Fruit fly (Drosophila melanogaster) whole organism, prepupa: ENCODE results near the gene Mi-2.

Experiments
- CG10631 ChIP-seq: fragments of 200-800 bp; sonication (Bioruptor generic); optimal IDR thresholded peaks from 2 replicates; lab custom pipeline; 2016; ENCODE audit warnings: missing biosample characterization, missing genetic modification characterization
- CG10669 ChIP-seq: fragments of 200-800 bp; sonication (Bioruptor generic); optimal IDR thresholded peaks from 3 replicates; lab custom pipeline; 2018; ENCODE audit warnings: missing biosample characterization, mild to moderate bottlenecking, missing genetic modification characterization, moderate library complexity
- CG11294 ChIP-seq: fragments of 200-800 bp; sonication (Bioruptor generic); IDR thresholded peaks from 2 replicates; pipeline ENCODE4 v1.3.6; 2022; ENCODE audit warnings: missing biosample characterization, missing genetic modification characterization
- CG11762 ChIP-seq: fragments of 200-800 bp; sonication (Bioruptor generic); optimal IDR thresholded peaks from 3 replicates; lab custom pipeline; 2016; ENCODE audit warnings: missing biosample characterization, missing genetic modification characterization; ENCODE audit not compliant: insufficient read depth
- CG11902 ChIP-seq: fragments of 200-800 bp; sonication (Bioruptor generic); optimal IDR thresholded peaks from 3 replicates; lab custom pipeline; 2016; ENCODE audit warnings: missing biosample characterization, missing genetic modification characterization
- CG15336 ChIP-seq: fragments of 200-800 bp; sonication (Bioruptor generic); IDR thresholded peaks from 2 replicates; pipeline ENCODE4 v1.3.6; 2022; ENCODE audit warnings: missing biosample characterization, missing genetic modification characterization
- CG1621 ChIP-seq: fragments of 200-800 bp; sonication (Bioruptor generic); optimal IDR thresholded peaks from 3 replicates; lab custom pipeline; 2018; ENCODE audit warnings: missing biosample characterization, mild to moderate bottlenecking, missing genetic modification characterization
- CG16779 ChIP-seq: fragments of 200-800 bp; sonication (Bioruptor generic); optimal IDR thresholded peaks from 3 replicates; lab custom pipeline; 2017; ENCODE audit warnings: missing biosample characterization, mild to moderate bottlenecking, missing genetic modification characterization
- CG31627 ChIP-seq: fragments of 200-800 bp; sonication (Bioruptor generic); optimal IDR thresholded peaks from 3 replicates; lab custom pipeline; 2016; ENCODE audit warnings: missing biosample characterization, missing genetic modification characterization
- CG32006 ChIP-seq: fragments of 200-800 bp; sonication (Bioruptor generic); optimal IDR thresholded peaks from 3 replicates; lab custom pipeline; 2017; ENCODE audit warnings: missing biosample characterization, mild to moderate bottlenecking, missing genetic modification characterization
- CG34406 ChIP-seq: fragments of 200-800 bp; sonication (Bioruptor generic); optimal IDR thresholded peaks from 3 replicates; lab custom pipeline; 2016; ENCODE audit warnings: missing biosample characterization, missing genetic modification characterization
- CG3919 ChIP-seq: fragments of 200-800 bp; sonication (Bioruptor generic); optimal IDR thresholded peaks from 3 replicates; lab custom pipeline; 2016; ENCODE audit warnings: missing biosample characterization, missing genetic modification characterization
- CG4318 ChIP-seq: fragments of 200-800 bp; sonication (Bioruptor generic); optimal IDR thresholded peaks from 3 replicates; lab custom pipeline; 2017; ENCODE audit warnings: missing biosample characterization, mild to moderate bottlenecking, missing genetic modification characterization
- CG6163 ChIP-seq: fragments of 200-800 bp; sonication (Bioruptor generic); IDR thresholded peaks from 3 replicates; pipeline ENCODE4 v1.3.6; 2022; ENCODE audit warnings: missing biosample characterization, missing genetic modification characterization
- CG6276 ChIP-seq: fragments of 200-800 bp; sonication (Bioruptor generic); optimal IDR thresholded peaks from 2 replicates; lab custom pipeline; 2017; ENCODE audit warnings: missing biosample characterization, mild to moderate bottlenecking, missing genetic modification characterization
- CG6792 ChIP-seq: fragments of 200-800 bp; sonication (Bioruptor generic); optimal IDR thresholded peaks from 3 replicates; lab custom pipeline; 2016; ENCODE audit warnings: missing biosample characterization, missing genetic modification characterization
- CG6854 ChIP-seq: fragments of 200-800 bp; sonication (Bioruptor generic); optimal IDR thresholded peaks from 2 replicates; lab custom pipeline; 2017; ENCODE audit warnings: missing biosample characterization, mild to moderate bottlenecking, missing genetic modification characterization
- CG8319 ChIP-seq: fragments of 200-800 bp; sonication (Bioruptor generic); optimal IDR thresholded peaks from 3 replicates; lab custom pipeline; 2016; ENCODE audit warnings: missing biosample characterization, missing genetic modification characterization
- CG8632 ChIP-seq: fragments of 200-800 bp; sonication (Bioruptor generic); optimal IDR thresholded peaks from 3 replicates; lab custom pipeline; 2016; ENCODE audit warnings: missing biosample characterization, missing genetic modification characterization
- Eip75B ChIP-seq: fragments of 200-800 bp; sonication (Bioruptor generic); optimal IDR thresholded peaks from 3 replicates; lab custom pipeline; 2016; ENCODE audit warnings: missing biosample characterization, missing genetic modification characterization
- Eip78C ChIP-seq: fragments of 200-800 bp; sonication (Bioruptor generic); peaks from one replicate; lab custom pipeline; 2016; ENCODE audit warnings: missing biosample characterization, missing genetic modification characterization
- Eip93F ChIP-seq: fragments of 200-800 bp; sonication (Bioruptor generic); optimal IDR thresholded peaks from 2 replicates; lab custom pipeline; 2016; ENCODE audit warnings: missing biosample characterization, mild to moderate bottlenecking, missing genetic modification characterization
- Ets21C ChIP-seq: fragments of 200-800 bp; sonication (Bioruptor generic); optimal IDR thresholded peaks from 3 replicates; lab custom pipeline; 2016; ENCODE audit warnings: missing biosample characterization, missing genetic modification characterization
- Gug ChIP-seq: fragments of 200-800 bp; sonication (Bioruptor generic); IDR thresholded peaks from 2 replicates; pipeline ENCODE4 v1.3.6; 2022; ENCODE audit warnings: missing biosample characterization, missing genetic modification characterization
- Hr38 ChIP-seq: sonication (Bioruptor generic); optimal IDR thresholded peaks from 2 replicates; lab custom pipeline; 2016; ENCODE audit warnings: missing biosample characterization, missing genetic modification characterization
- Hr39 ChIP-seq: fragments of 200-800 bp; sonication (Bioruptor generic); optimal IDR thresholded peaks from 2 replicates; lab custom pipeline; 2016; ENCODE audit warnings: missing biosample characterization, missing genetic modification characterization
- Met ChIP-seq: fragments of 200-800 bp; sonication (Bioruptor generic); optimal IDR thresholded peaks from 3 replicates; lab custom pipeline; 2016; ENCODE audit warnings: missing biosample characterization, missing genetic modification characterization
- OdsH ChIP-seq: fragments of 200-800 bp; sonication (Bioruptor generic); optimal IDR thresholded peaks from 3 replicates; lab custom pipeline; 2016; ENCODE audit warnings: missing biosample characterization, missing genetic modification characterization
- Smox ChIP-seq: fragments of 200-800 bp; sonication (Bioruptor generic); optimal IDR thresholded peaks from 3 replicates; lab custom pipeline; 2016; ENCODE audit warnings: missing biosample characterization, missing genetic modification characterization
- Sox14 ChIP-seq: fragments of 200-800 bp; sonication (Bioruptor generic); optimal IDR thresholded peaks from 3 replicates; lab custom pipeline; 2016; ENCODE audit warnings: missing biosample characterization, missing genetic modification characterization
- acj6 ChIP-seq: fragments of 200-800 bp; sonication (Bioruptor generic); optimal IDR thresholded peaks from 3 replicates; lab custom pipeline; 2016; ENCODE audit warnings: missing biosample characterization, missing genetic modification characterization
- cyc ChIP-seq: fragments of 200-800 bp; sonication (Bioruptor generic); optimal IDR thresholded peaks from 3 replicates; lab custom pipeline; 2016; ENCODE audit warnings: missing biosample characterization, missing genetic modification characterization
- dac ChIP-seq: fragments of 200-800 bp; sonication (Bioruptor generic); optimal IDR thresholded peaks from 2 replicates; lab custom pipeline; 2017; ENCODE audit warnings: missing biosample characterization, mild to moderate bottlenecking, missing genetic modification characterization
- dsx ChIP-seq: fragments of 200-800 bp; optimal IDR thresholded peaks from 3 replicates; lab custom pipeline; 2019; ENCODE audit warnings: missing biosample characterization, mild to moderate bottlenecking, missing genetic modification characterization, moderate library complexity; ENCODE audit not compliant: poor library complexity, severe bottlenecking
- eg ChIP-seq: fragments of 200-800 bp; sonication (Bioruptor generic); IDR thresholded peaks from 3 replicates; pipeline ENCODE4 v1.3.6; 2022; ENCODE audit warnings: missing biosample characterization, missing genetic modification characterization
- esn ChIP-seq: fragments of 200-800 bp; sonication (Bioruptor generic); optimal IDR thresholded peaks from 2 replicates; lab custom pipeline; 2016; ENCODE audit warnings: missing biosample characterization, mild to moderate bottlenecking, missing genetic modification characterization, moderate library complexity
- fd85E ChIP-seq: fragments of 200-800 bp; sonication (Bioruptor generic); optimal IDR thresholded peaks from 3 replicates; lab custom pipeline; 2016; ENCODE audit warnings: missing biosample characterization, missing genetic modification characterization
- fkh ChIP-seq: fragments of 200-800 bp; sonication (Bioruptor generic); optimal IDR thresholded peaks from 3 replicates; lab custom pipeline; 2017; ENCODE audit warnings: missing biosample characterization, mild to moderate bottlenecking, missing genetic modification characterization, moderate library complexity
- lz ChIP-seq: fragments of 200-800 bp; sonication (Bioruptor generic); optimal IDR thresholded peaks from 3 replicates; lab custom pipeline; 2016; ENCODE audit warnings: missing biosample characterization, missing genetic modification characterization
- spab ChIP-seq: fragments of 200-800 bp; sonication (Bioruptor generic); optimal IDR thresholded peaks from 2 replicates; lab custom pipeline; 2017; ENCODE audit warnings: missing biosample characterization, mild to moderate bottlenecking, missing genetic modification characterization, missing genetic modification reagents
- ss ChIP-seq, 2 experiments: fragments of 200-800 bp; sonication (Bioruptor generic); optimal IDR thresholded peaks; 2 replicates in 1 of 2; 3 replicates in 1 of 2; lab custom pipeline; 2017 to 2018; ENCODE audit warnings: mild to moderate bottlenecking in 2 of 2, missing biosample characterization in 2 of 2, missing genetic modification characterization in 2 of 2, moderate library complexity in 1 of 2
- svp ChIP-seq: fragments of 200-800 bp; sonication (Bioruptor generic); peaks from one replicate; lab custom pipeline; 2016; ENCODE audit warnings: missing biosample characterization, missing genetic modification characterization
- vri ChIP-seq: fragments of 200-800 bp; sonication (Bioruptor generic); optimal IDR thresholded peaks from 3 replicates; lab custom pipeline; 2016; ENCODE audit warnings: missing biosample characterization, mild to moderate bottlenecking, missing genetic modification characterization

Mi-2 gene

dm6 chr3L:19900184-19901089 is 9.6 kb downstream of the Mi-2 start:
- TF ChIP-seq cyc (GFP tag; lab: Kevin White, UChicago) (no peak), CG6276 (GFP tag; lab: Kevin White, UChicago) (no peak), Ets21C (GFP tag; lab: Kevin White, UChicago) (no peak), CG32006 (no peak), svp (GFP tag; lab: Kevin White, UChicago) (peak; percentile 71), esn (GFP tag; lab: Kevin White, UChicago) (peak; percentile 26), CG8632 (no peak), Eip78C (GFP tag; lab: Kevin White, UChicago) (peak; percentile 13), Met (GFP tag; lab: Kevin White, UChicago) (peak; percentile 26), CG11294 (GFP tag; lab: Robert Waterston, UW) (no peak), Smox (GFP tag; lab: Kevin White, UChicago) (no peak), vri (GFP tag; lab: Kevin White, UChicago) (peak; percentile 52), CG31627 (peak; percentile 27), CG3919 (GFP tag; lab: Kevin White, UChicago) (no peak), Eip93F (peak; percentile 70), Hr39 (GFP tag; lab: Kevin White, UChicago) (peak; percentile 12), OdsH (GFP tag; lab: Kevin White, UChicago) (no peak), CG16779 (tag; lab: Kevin White, UChicago) (peak; percentile 15), Sox14 (no peak), ss (GFP tag; optimal IDR thresholded peaks at IDR 0.05; lab: Kevin White, UChicago) (peak in 1 of 2 experiments; percentile 30)

DNA sequence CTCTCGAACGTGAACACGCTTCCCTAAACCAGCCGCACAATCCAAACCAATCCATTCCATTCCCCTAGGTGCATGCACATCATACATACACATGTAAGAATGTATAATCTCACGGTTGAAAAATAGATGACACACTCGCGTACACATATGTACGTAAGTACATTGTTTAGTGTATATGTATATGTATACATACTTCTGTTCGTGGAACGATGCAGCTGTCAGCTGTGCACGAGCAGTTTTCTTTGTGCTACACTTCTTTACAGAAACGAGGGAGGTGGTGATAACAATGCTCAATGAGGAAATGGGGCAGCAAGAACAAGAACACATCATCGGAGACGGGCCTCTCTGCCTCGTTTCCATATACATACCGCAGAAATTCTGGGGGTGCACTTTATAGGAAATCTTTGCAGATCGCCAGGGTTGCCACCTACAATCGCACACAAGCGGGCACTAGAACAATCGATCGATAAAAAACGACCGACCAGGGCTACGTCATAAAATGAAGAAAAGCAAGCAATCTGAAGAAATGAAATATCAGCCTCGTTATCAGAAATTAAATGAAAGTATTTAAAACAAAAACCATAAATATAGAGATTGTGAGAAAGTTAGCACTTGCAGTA is 10.6 kb downstream of the Mi-2 start:
- no peak for TF ChIP-seq cyc (GFP tag; lab: Kevin White, UChicago)
- peak; percentile 25 to 67 for TF ChIP-seq ss (GFP tag; optimal IDR thresholded peaks at IDR 0.05; lab: Kevin White, UChicago)
- no peak for TF ChIP-seq Hr38 (GFP tag; lab: Kevin White, UChicago)
- peak; percentile 7 for TF ChIP-seq Met (GFP tag; lab: Kevin White, UChicago)
- no peak for TF ChIP-seq CG10669 (GFP tag; lab: Kevin White, UChicago)
- no peak for TF ChIP-seq CG31627
- TF ChIP-seq CG34406 (GFP tag; lab: Kevin White, UChicago), result no peak
- no peak for TF ChIP-seq Ets21C (GFP tag; lab: Kevin White, UChicago)
- TF ChIP-seq CG11294 (GFP tag; lab: Robert Waterston, UW), result no peak
- no peak for TF ChIP-seq dac (GFP tag; lab: Kevin White, UChicago)
- peak; percentile 3 for TF ChIP-seq CG10631
- TF ChIP-seq lz (GFP tag; lab: Kevin White, UChicago), result no peak
- peak; percentile 63 for TF ChIP-seq svp (GFP tag; lab: Kevin White, UChicago)
- peak; percentile 15 for TF ChIP-seq OdsH (GFP tag; lab: Kevin White, UChicago)
- no peak for TF ChIP-seq Smox (GFP tag; lab: Kevin White, UChicago)
- peak; percentile 62 for TF ChIP-seq Eip78C (GFP tag; lab: Kevin White, UChicago)
- TF ChIP-seq dsx (GFP tag; lab: Kevin White, UChicago), result peak; percentile 38
- TF ChIP-seq Sox14, result peak; percentile 73
- TF ChIP-seq acj6, result no peak
- TF ChIP-seq vri (GFP tag; lab: Kevin White, UChicago), result peak; percentile 46
- peak; percentile 18 for TF ChIP-seq Eip75B (GFP tag; lab: Kevin White, UChicago)
- TF ChIP-seq CG6854 (GFP tag; lab: Kevin White, UChicago), result no peak
- TF ChIP-seq spab (GFP tag; lab: Kevin White, UChicago), result no peak
- no peak for TF ChIP-seq fd85E
- no peak for TF ChIP-seq CG16779 (tag; lab: Kevin White, UChicago)
- TF ChIP-seq CG6163 (GFP tag; lab: Robert Waterston, UW), result peak; percentile 18; the same call in 1 of the 3 replicates
- TF ChIP-seq CG11762 (GFP tag; lab: Kevin White, UChicago), result no peak
- no peak for TF ChIP-seq Gug
- TF ChIP-seq CG4318 (GFP tag; lab: Kevin White, UChicago), result no peak
- TF ChIP-seq CG1621, result no peak
- peak; percentile 32 for TF ChIP-seq CG32006
- no peak for TF ChIP-seq CG8319
- peak; percentile 7 for TF ChIP-seq fkh (GFP tag; lab: Kevin White, UChicago)
- TF ChIP-seq CG6792, result no peak
- no peak; the same call in 1 of the 2 replicates for TF ChIP-seq CG15336 (GFP tag; lab: Robert Waterston, UW)
- no peak for TF ChIP-seq eg (GFP tag; lab: Robert Waterston, UW)
- no peak for TF ChIP-seq CG11902 (GFP tag; lab: Kevin White, UChicago)
